Fruit fly (Drosophila melanogaster): ENCODE data around the gene HP1e.

The HP1e gene

dm6 chr3R:9321470-9321869 is at the start of gene HP1e:
Gene HP1e, plus strand, starts transcription at chr3R:9321770.
- TF ChIP-seq Blimp-1 (GFP tag; optimal IDR thresholded peaks at IDR 0.05), result no peak

dm6 chr3R:9287710-9288109 is 33.9 kb upstream of the HP1e start:
- TF ChIP-seq spab (GFP tag; optimal IDR thresholded peaks at IDR 0.05), result no peak
- no peak for TF ChIP-seq CG6808 (GFP tag; optimal IDR thresholded peaks at IDR 0.05)
- no peak for TF ChIP-seq fd85E (GFP tag; optimal IDR thresholded peaks at IDR 0.05)
- TF ChIP-seq Hr39 (GFP tag; optimal IDR thresholded peaks at IDR 0.05), result no peak
- TF ChIP-seq Eip78C (GFP tag), result no peak
- no peak for TF ChIP-seq CG10669 (GFP tag; optimal IDR thresholded peaks at IDR 0.05)
- no peak for TF ChIP-seq Sox15 (GFP tag; optimal IDR thresholded peaks at IDR 0.05)
- no peak for TF ChIP-seq ss (GFP tag; optimal IDR thresholded peaks at IDR 0.05)

- TF ChIP-seq CG32006 (GFP tag; optimal IDR thresholded peaks at IDR 0.05) (no peak), CG8632 (GFP tag; optimal IDR thresholded peaks at IDR 0.05) (no peak), CG8319 (GFP tag; optimal IDR thresholded peaks at IDR 0.05) (no peak), Hr39 (GFP tag; optimal IDR thresholded peaks at IDR 0.05) (no peak), fd85E (GFP tag; optimal IDR thresholded peaks at IDR 0.05) (no peak), Met (GFP tag; optimal IDR thresholded peaks at IDR 0.05) (no peak), Sox15 (GFP tag; optimal IDR thresholded peaks at IDR 0.05) (no peak), CG1621 (tag; optimal IDR thresholded peaks at IDR 0.05) (no peak), CG9139 (GFP tag; optimal IDR thresholded peaks at IDR 0.05) (no peak), Sox14 (GFP tag; optimal IDR thresholded peaks at IDR 0.05) (no peak), OdsH (GFP tag; optimal IDR thresholded peaks at IDR 0.05) (no peak), Eip75B (GFP tag; optimal IDR thresholded peaks at IDR 0.05) (no peak), fd59A (GFP tag; optimal IDR thresholded peaks at IDR 0.05) (no peak), vri (GFP tag; optimal IDR thresholded peaks at IDR 0.05) (no peak)
These were observed 24.4 kb upstream of the HP1e start for dm6 chr3R:9297163-9297562.

dm6 chr3R:9328411-9328810 is 6.8 kb downstream of the HP1e start, which contains the start of gene CG8861:
Gene CG8861, minus strand, starts transcription at chr3R:9328511.
- TF ChIP-seq eg (GFP tag; IDR thresholded peaks at IDR 0.05), result no peak
- no peak for TF ChIP-seq spab (GFP tag; optimal IDR thresholded peaks at IDR 0.05)
- no peak for TF ChIP-seq CG8632 (GFP tag; optimal IDR thresholded peaks at IDR 0.05)
- TF ChIP-seq Hr4 (GFP tag; optimal IDR thresholded peaks at IDR 0.05), result no peak
- TF ChIP-seq CG4318 (GFP tag; optimal IDR thresholded peaks at IDR 0.05), result no peak
- TF ChIP-seq pdm3 (GFP tag; optimal IDR thresholded peaks at IDR 0.05), result no peak
- TF ChIP-seq CG3919 (GFP tag; optimal IDR thresholded peaks at IDR 0.05), result no peak
- no peak for TF ChIP-seq CG16779 (tag; optimal IDR thresholded peaks at IDR 0.05)
- TF ChIP-seq Blimp-1 (GFP tag; optimal IDR thresholded peaks at IDR 0.05), result no peak
- TF ChIP-seq topi (GFP tag; optimal IDR thresholded peaks at IDR 0.05), result no peak
- TF ChIP-seq acj6 (GFP tag; optimal IDR thresholded peaks at IDR 0.05), result no peak
- no peak for TF ChIP-seq CG10631 (GFP tag; optimal IDR thresholded peaks at IDR 0.05)

- TF ChIP-seq CG11294 (GFP tag; IDR thresholded peaks at IDR 0.05) (no peak), lz (GFP tag; optimal IDR thresholded peaks at IDR 0.05) (no peak), dsx (GFP tag; optimal IDR thresholded peaks at IDR 0.05; ENCODE audit: poor library complexity, severe bottlenecking) (no peak), salr (GFP tag; optimal IDR thresholded peaks at IDR 0.05) (no peak), CG10669 (GFP tag; optimal IDR thresholded peaks at IDR 0.05) (no peak), Gug (GFP tag; IDR thresholded peaks at IDR 0.05) (no peak), CG8319 (GFP tag; optimal IDR thresholded peaks at IDR 0.05) (no peak), net (GFP tag; optimal IDR thresholded peaks at IDR 0.05) (no peak), CG8632 (GFP tag; optimal IDR thresholded peaks at IDR 0.05) (no peak), dac (GFP tag; optimal IDR thresholded peaks at IDR 0.05) (no peak), Ets21C (GFP tag; optimal IDR thresholded peaks at IDR 0.05) (no peak), Eip93F (GFP tag; optimal IDR thresholded peaks at IDR 0.05) (no peak), OdsH (GFP tag; optimal IDR thresholded peaks at IDR 0.05) (no peak), CG11902 (GFP tag; optimal IDR thresholded peaks at IDR 0.05) (no peak), acj6 (GFP tag; optimal IDR thresholded peaks at IDR 0.05) (no peak)
These were observed 7.2 kb downstream of the HP1e start for dm6 chr3R:9328812-9329211.
